Fruit fly (Drosophila melanogaster): ENCODE measurements around the gene CG15370.

DNA sequence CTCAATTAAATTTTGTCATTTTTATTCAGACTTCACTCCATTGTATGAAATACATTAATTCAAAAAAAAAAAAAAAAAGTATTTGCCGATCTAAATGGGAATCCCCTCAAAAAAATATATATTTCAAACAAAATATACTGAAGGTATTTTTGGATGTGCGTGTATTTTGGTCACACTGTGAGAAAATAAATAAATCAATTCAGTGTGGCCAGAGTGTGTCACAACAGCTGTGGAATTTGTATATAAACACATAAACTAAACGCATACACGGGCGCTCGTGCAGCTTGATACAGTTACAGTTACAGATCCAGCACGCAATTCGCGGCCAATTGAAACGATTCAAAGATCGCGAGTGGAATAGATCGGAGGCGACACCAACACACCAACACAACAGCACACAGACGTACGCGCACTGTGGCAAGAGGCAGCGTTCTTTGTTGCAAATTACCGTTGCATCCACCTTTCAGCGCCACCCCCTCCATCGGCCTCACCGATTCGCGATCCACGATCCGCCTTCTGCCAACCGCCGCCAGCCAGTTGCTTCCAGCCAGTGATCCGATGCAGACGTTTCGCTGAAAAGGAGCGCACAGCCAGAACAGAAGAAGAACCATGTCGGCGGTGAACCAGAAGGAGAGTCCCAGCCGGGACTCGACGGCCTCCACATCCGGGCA, 25.1 kb downstream of the CG15370 start, which contains the start of gene CG17754:
- TF ChIP-seq Sox102F (GFP tag; optimal IDR thresholded peaks at IDR 0.05), result peak; percentile 33
- TF ChIP-seq CG6163 (GFP tag; IDR thresholded peaks at IDR 0.05), result peak; percentile 56; the same call in 1 of the 3 replicates
- no peak for TF ChIP-seq CG6808 (GFP tag; optimal IDR thresholded peaks at IDR 0.05)
